Fruit fly (Drosophila melanogaster) whole organism: ENCODE results near the gene t-cup.

Experiments
- CG8478 ChIP-seq: fragments of >200 bp; optimal IDR thresholded peaks from 2 replicates; lab custom pipeline; 2018; ENCODE audit warnings: inconsistent platforms
- Dll ChIP-seq: fragments of >200 bp; optimal IDR thresholded peaks from 2 replicates; lab custom pipeline; 2017
- EcR ChIP-seq, 2 experiments: fragments of >200 bp; optimal IDR thresholded peaks; 2 replicates each; lab custom pipeline; 2017; ENCODE audit warnings: missing biosample characterization in 2 of 2, missing genetic modification characterization in 2 of 2, missing genetic modification reagents in 2 of 2
- pan ChIP-seq: fragments of >200 bp; optimal IDR thresholded peaks from 2 replicates; lab custom pipeline; 2017
- psq ChIP-seq: fragments of >200 bp; optimal IDR thresholded peaks from 2 replicates; lab custom pipeline; 2017
- usp ChIP-seq: fragments of >200 bp; optimal IDR thresholded peaks from 2 replicates; lab custom pipeline; 2017; ENCODE audit warnings: missing biosample characterization, missing genetic modification characterization, mixed read lengths

The t-cup gene

dm6 chr2L:12499189-12499588, 2.1 kb upstream of the t-cup start:
- TF ChIP-seq Dll (no peak), usp (GFP tag; lab: Kevin White, UChicago) (no peak), CG8478 (lab: Kevin White, UChicago) (no peak), pan (lab: Kevin White, UChicago) (no peak), EcR (GFP tag; optimal IDR thresholded peaks at IDR 0.05; lab: Kevin White, UChicago) (no peak), psq (lab: Kevin White, UChicago) (no peak)

dm6 chr2L:12498538-12498937, 1.4 kb upstream of the t-cup start:
- no peak for TF ChIP-seq pan (lab: Kevin White, UChicago)
- no peak for TF ChIP-seq CG8478 (lab: Kevin White, UChicago)
- no peak for TF ChIP-seq psq (lab: Kevin White, UChicago)
- TF ChIP-seq EcR (GFP tag; optimal IDR thresholded peaks at IDR 0.05; lab: Kevin White, UChicago), result no peak
- no peak for TF ChIP-seq usp (GFP tag; lab: Kevin White, UChicago)
- no peak for TF ChIP-seq Dll

- TF ChIP-seq CG8478 (lab: Kevin White, UChicago), result no peak
- no peak for TF ChIP-seq Dll
- TF ChIP-seq pan (lab: Kevin White, UChicago), result no peak
- TF ChIP-seq usp (GFP tag; lab: Kevin White, UChicago), result no peak
- no peak for TF ChIP-seq EcR (GFP tag; optimal IDR thresholded peaks at IDR 0.05; lab: Kevin White, UChicago)
- TF ChIP-seq psq (lab: Kevin White, UChicago), result no peak
Observed at dm6 chr2L:12495196-12495595, 1.9 kb downstream of the t-cup start.

dm6 chr2L:12493771-12494317, 3.3 kb downstream of the t-cup start:
- TF ChIP-seq CG8478 (lab: Kevin White, UChicago) (no peak), usp (GFP tag; lab: Kevin White, UChicago) (no peak), pan (lab: Kevin White, UChicago) (no peak)

DNA sequence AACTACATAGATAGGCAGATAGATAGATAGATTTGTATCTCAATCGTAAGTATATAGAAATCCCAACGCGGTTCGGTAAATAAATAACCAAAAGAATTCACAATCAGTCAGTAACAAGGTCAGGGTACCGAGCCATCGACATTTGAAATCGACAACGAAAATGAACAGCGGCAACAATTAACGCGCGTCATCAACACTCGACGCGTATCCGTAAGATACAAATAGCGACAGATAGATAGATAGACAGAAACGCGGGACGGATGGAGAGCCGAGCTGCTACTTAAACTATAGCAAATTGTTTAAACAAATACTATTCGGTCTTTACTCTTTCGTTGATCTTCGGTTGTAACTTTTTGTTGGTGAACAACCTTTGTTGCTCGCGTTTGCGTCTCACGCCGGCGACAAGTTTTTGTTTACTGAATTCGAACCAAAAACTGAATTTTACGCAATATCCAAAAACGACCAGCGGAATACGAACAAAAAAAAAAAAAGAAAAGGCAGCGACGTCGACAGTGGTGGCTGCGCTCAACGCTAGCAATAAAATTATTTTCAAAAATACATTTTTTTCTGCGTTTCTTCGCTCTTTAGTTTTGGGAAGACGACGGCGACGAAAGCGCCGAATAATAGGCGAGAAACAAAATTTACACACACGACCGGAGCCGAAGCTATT, 3.9 kb downstream of the t-cup start:
- TF ChIP-seq EcR (GFP tag; optimal IDR thresholded peaks at IDR 0.05; lab: Kevin White, UChicago) (no peak), CG8478 (lab: Kevin White, UChicago) (no peak), psq (lab: Kevin White, UChicago) (no peak), Dll (no peak), usp (GFP tag; lab: Kevin White, UChicago) (no peak), pan (lab: Kevin White, UChicago) (no peak)

DNA sequence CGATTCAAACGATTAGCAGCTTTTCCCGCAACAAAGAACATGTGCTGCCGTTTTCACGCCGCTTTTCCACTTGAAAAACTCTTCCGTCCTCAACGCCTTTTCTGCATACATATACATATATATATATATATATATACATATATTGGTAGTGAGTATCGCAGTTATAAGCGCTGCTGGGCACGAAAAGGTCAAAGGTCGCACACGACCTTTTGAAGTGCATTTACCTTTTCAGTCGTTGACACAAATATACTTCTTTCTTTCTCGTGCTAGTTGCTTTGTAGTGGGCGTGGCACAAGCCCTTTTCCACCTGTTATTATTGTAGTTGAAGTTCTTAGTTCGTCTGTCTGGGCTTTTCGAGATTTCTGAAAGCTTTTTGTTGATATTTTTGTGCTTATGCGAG, 7.7 kb downstream of the t-cup start:
- no peak for TF ChIP-seq Dll
- TF ChIP-seq EcR (GFP tag; optimal IDR thresholded peaks at IDR 0.05; lab: Kevin White, UChicago), result no peak
- TF ChIP-seq CG8478 (lab: Kevin White, UChicago), result no peak
- TF ChIP-seq usp (GFP tag; lab: Kevin White, UChicago), result no peak
- TF ChIP-seq pan (lab: Kevin White, UChicago), result no peak
- no peak for TF ChIP-seq psq (lab: Kevin White, UChicago)

DNA sequence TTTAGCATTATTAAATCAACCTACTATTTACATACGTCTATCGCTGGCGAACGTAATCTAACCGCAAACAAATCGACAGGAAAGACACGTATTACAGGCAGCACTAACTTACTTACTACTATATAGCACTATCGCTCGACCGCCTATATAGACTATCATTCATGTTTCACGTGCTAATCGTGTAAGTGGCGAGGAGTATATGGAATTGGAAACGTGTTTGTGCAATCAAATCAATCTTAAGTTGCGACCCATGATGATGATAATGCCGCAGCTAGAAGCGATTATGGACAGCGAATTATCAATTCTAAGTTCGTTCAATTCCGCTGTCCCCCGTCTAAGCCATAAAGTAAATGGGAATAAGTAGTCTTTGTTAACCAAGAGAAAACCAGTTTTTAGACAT, 9.3 kb downstream of the t-cup start:
- TF ChIP-seq CG8478 (lab: Kevin White, UChicago) (no peak), pan (lab: Kevin White, UChicago) (no peak), usp (GFP tag; lab: Kevin White, UChicago) (no peak), psq (lab: Kevin White, UChicago) (no peak), Dll (no peak), EcR (GFP tag; optimal IDR thresholded peaks at IDR 0.05; lab: Kevin White, UChicago) (no peak)

DNA sequence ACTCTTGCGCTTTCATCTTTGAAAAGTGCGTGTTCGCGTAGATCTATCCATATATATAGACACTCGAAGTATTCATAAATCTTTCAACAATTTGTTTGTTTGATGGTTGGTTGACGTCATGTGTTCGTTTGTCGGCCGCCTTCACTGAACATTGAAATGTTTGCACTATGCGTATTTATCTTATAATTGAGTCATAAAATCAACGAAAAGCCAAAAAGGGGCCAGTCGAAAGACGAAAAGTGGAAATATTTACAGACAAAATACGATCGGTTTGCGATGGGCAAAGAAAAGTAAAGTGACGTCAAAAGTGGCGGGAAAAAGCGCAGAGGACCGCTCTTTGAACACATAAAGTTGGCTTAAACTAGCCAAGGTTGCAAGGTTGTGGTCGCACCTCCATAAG, 9.8 kb downstream of the t-cup start:
- TF ChIP-seq usp (GFP tag; lab: Kevin White, UChicago) (no peak), Dll (no peak), psq (lab: Kevin White, UChicago) (no peak), CG8478 (lab: Kevin White, UChicago) (no peak), EcR (GFP tag; optimal IDR thresholded peaks at IDR 0.05; lab: Kevin White, UChicago) (no peak), pan (lab: Kevin White, UChicago) (no peak)

- TF ChIP-seq CG8478 (lab: Kevin White, UChicago) (no peak), Dll (no peak), EcR (GFP tag; optimal IDR thresholded peaks at IDR 0.05; lab: Kevin White, UChicago) (no peak), usp (GFP tag; lab: Kevin White, UChicago) (no peak), pan (lab: Kevin White, UChicago) (no peak), psq (lab: Kevin White, UChicago) (no peak)
Observed at dm6 chr2L:12485897-12486615, 11.1 kb downstream of the t-cup start.

DNA sequence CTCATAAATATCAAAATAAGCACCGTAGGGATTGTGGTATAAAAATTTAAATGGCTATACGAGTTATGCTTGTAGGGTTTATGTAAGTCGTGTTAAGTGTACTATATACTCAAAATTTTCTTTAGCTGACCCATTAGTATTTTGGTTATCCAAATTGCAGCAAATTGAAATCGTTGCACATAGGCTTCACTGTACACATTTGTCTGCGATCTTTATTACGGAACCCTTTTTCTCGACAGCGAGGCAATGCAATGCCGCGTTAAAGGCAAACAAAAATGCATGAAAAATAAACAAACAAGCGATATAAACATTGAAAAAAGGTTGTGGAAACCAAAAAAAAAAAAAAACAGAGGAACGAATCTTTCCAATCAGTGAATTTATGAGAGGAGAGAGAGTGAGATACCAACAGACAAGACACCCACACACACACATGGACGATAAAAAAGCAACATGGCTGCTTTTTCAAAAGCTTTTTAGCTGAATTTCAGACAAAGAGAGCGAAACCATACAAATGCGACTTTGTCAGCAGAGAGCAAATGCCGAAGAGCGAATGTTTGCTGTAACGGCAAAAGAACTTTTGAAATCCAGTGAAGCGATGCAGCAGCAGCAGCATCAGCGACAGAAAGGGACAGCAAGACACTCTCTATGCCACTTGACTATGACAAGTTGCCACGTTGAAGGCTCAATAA, 13.1 kb downstream of the t-cup start:
- TF ChIP-seq pan (lab: Kevin White, UChicago) (no peak), psq (lab: Kevin White, UChicago) (no peak), CG8478 (lab: Kevin White, UChicago) (no peak), EcR (GFP tag; optimal IDR thresholded peaks at IDR 0.05; lab: Kevin White, UChicago) (no peak), Dll (no peak), usp (GFP tag; lab: Kevin White, UChicago) (no peak)

DNA sequence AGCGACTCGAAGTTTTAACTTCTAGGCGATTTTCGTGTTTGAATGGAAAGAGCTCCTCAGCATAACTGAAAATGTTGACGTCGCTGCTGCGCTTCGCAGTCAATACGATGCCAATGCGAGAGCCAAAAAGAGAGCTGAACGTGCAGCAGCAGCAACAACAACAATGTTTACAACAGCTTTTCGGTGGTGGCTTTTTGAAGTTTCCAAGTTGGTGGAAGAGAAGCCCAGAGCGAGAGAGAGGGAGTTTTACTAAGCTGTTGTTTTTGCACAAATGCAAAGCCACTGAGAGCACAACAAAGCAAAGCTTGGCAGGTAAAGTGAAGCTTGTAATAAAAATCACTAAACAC, 13.6 kb downstream of the t-cup start:
- TF ChIP-seq pan (lab: Kevin White, UChicago) (no peak), CG8478 (lab: Kevin White, UChicago) (no peak), usp (GFP tag; lab: Kevin White, UChicago) (no peak), EcR (GFP tag; optimal IDR thresholded peaks at IDR 0.05; lab: Kevin White, UChicago) (no peak)
